Worm (Caenorhabditis elegans) whole organism, mixed stage, embryonic: ENCODE results near the gene F11C1.7.

Experiments
- bed-3 ChIP-seq: fragments of 200-800 bp; sonication (Bioruptor generic); optimal IDR thresholded peaks from 3 replicates; lab custom pipeline; 2018; ENCODE audit warnings: mild to moderate bottlenecking, missing genetic modification characterization, moderate library complexity, missing compliant biosample characterization
- blmp-1 ChIP-seq: fragments of 150-350 bp; optimal IDR thresholded peaks from 2 replicates; lab custom pipeline; 2014; ENCODE audit warnings: missing biosample characterization, missing genetic modification characterization
- ceh-39 ChIP-seq: fragments of 150-350 bp; optimal IDR thresholded peaks from 2 replicates; lab custom pipeline; 2014; ENCODE audit warnings: missing biosample characterization, missing genetic modification characterization
- ceh-43 ChIP-seq: fragments of 200-800 bp; sonication (Bioruptor generic); optimal IDR thresholded peaks from 2 replicates; lab custom pipeline; 2018; ENCODE audit warnings: mild to moderate bottlenecking, missing genetic modification characterization, moderate library complexity, missing compliant biosample characterization
- ceh-83 ChIP-seq: fragments of 200-800 bp; sonication (Bioruptor generic); optimal IDR thresholded peaks from 2 replicates; lab custom pipeline; 2018; ENCODE audit warnings: mild to moderate bottlenecking, missing genetic modification characterization, missing compliant biosample characterization
- ces-1 ChIP-seq: fragments of 150-350 bp; optimal IDR thresholded peaks from 2 replicates; lab custom pipeline; 2014; ENCODE audit warnings: missing biosample characterization, missing genetic modification reagents, missing genetic modification characterization
- cnd-1 ChIP-seq: fragments of 200-800 bp; sonication (Bioruptor generic); optimal IDR thresholded peaks from 2 replicates; lab custom pipeline; 2018; ENCODE audit warnings: mild to moderate bottlenecking, missing genetic modification characterization, missing compliant biosample characterization
- elt-1 ChIP-seq: sonication (generic microtip); optimal IDR thresholded peaks from 2 replicates; lab custom pipeline; 2017; ENCODE audit warnings: missing genetic modification characterization, mild to moderate bottlenecking, missing compliant biosample characterization, antibody characterized with exemption, moderate library complexity, borderline replicate concordance; ENCODE audit not compliant: insufficient read depth
- elt-3 ChIP-seq: fragments of 150-350 bp; optimal IDR thresholded peaks from 2 replicates; lab custom pipeline; 2014; ENCODE audit warnings: missing biosample characterization, missing genetic modification characterization
- flh-1 ChIP-seq: fragments of 200-800 bp; sonication (Bioruptor generic); optimal IDR thresholded peaks from 2 replicates; lab custom pipeline; 2018; ENCODE audit warnings: mild to moderate bottlenecking, missing genetic modification characterization, moderate library complexity, missing compliant biosample characterization
- ham-2 ChIP-seq: fragments of 200-800 bp; sonication (Bioruptor generic); optimal IDR thresholded peaks from 2 replicates; lab custom pipeline; 2018; ENCODE audit warnings: mild to moderate bottlenecking, missing genetic modification characterization, missing compliant biosample characterization
- hlh-1 ChIP-seq: fragments of 150-350 bp; optimal IDR thresholded peaks from 2 replicates; lab custom pipeline; 2014; ENCODE audit warnings: missing biosample characterization, missing genetic modification reagents, missing genetic modification characterization
- lin-32 ChIP-seq: fragments of 200-800 bp; sonication (Bioruptor generic); optimal IDR thresholded peaks from 2 replicates; lab custom pipeline; 2018; ENCODE audit warnings: mild to moderate bottlenecking, missing genetic modification characterization, missing compliant biosample characterization
- lsy-2 ChIP-seq: fragments of 150-350 bp; optimal IDR thresholded peaks from 2 replicates; lab custom pipeline; 2014; ENCODE audit warnings: missing biosample characterization, missing genetic modification characterization
- mab-5 ChIP-seq: fragments of 150-350 bp; optimal IDR thresholded peaks from 2 replicates; lab custom pipeline; 2014; ENCODE audit warnings: missing biosample characterization, missing genetic modification characterization
- mep-1 ChIP-seq: fragments of 150-350 bp; optimal IDR thresholded peaks from 2 replicates; lab custom pipeline; 2017; ENCODE audit warnings: missing biosample characterization, missing genetic modification reagents, missing genetic modification characterization, inconsistent platforms
- mls-2 ChIP-seq: sonication (generic microtip); optimal IDR thresholded peaks from 2 replicates; lab custom pipeline; 2016; ENCODE audit warnings: mild to moderate bottlenecking, missing genetic modification characterization, moderate library complexity, missing compliant biosample characterization
- nhr-2 ChIP-seq: fragments of 150-350 bp; optimal IDR thresholded peaks from 2 replicates; lab custom pipeline; 2014; ENCODE audit warnings: missing biosample characterization, missing genetic modification characterization
- nhr-237 ChIP-seq: fragments of 150-350 bp; optimal IDR thresholded peaks from 2 replicates; lab custom pipeline; 2014; ENCODE audit warnings: missing biosample characterization, missing genetic modification characterization
- nhr-28 ChIP-seq: fragments of 150-350 bp; optimal IDR thresholded peaks from 2 replicates; lab custom pipeline; 2014; ENCODE audit warnings: missing biosample characterization, missing genetic modification characterization
- pha-4 ChIP-seq: fragments of 150-350 bp; optimal IDR thresholded peaks from 2 replicates; lab custom pipeline; 2018; ENCODE audit warnings: missing biosample characterization, missing genetic modification reagents, missing genetic modification characterization
- sem-2 ChIP-seq: fragments of 200-800 bp; sonication (Bioruptor generic); optimal IDR thresholded peaks from 2 replicates; lab custom pipeline; 2018; ENCODE audit warnings: mild to moderate bottlenecking, missing genetic modification characterization, missing compliant biosample characterization
- snpc-4 ChIP-seq: fragments of 150-350 bp; optimal IDR thresholded peaks from 2 replicates; lab custom pipeline; 2014; ENCODE audit warnings: missing biosample characterization, missing genetic modification characterization
- sptf-1 ChIP-seq: sonication (generic microtip); optimal IDR thresholded peaks from 2 replicates; lab custom pipeline; 2017; ENCODE audit warnings: mild to moderate bottlenecking, missing genetic modification characterization, moderate library complexity, missing compliant biosample characterization
- tbx-8 ChIP-seq: fragments of 200-800 bp; sonication (Bioruptor generic); optimal IDR thresholded peaks from 2 replicates; lab custom pipeline; 2018; ENCODE audit warnings: mild to moderate bottlenecking, missing genetic modification characterization, moderate library complexity, missing compliant biosample characterization
- unc-39 ChIP-seq: fragments of 150-350 bp; optimal IDR thresholded peaks from 2 replicates; lab custom pipeline; 2014; ENCODE audit warnings: missing biosample characterization, missing genetic modification characterization
- unc-62 ChIP-seq: fragments of 150-350 bp; optimal IDR thresholded peaks from 2 replicates; lab custom pipeline; 2014; ENCODE audit warnings: missing biosample characterization, missing genetic modification reagents, missing genetic modification characterization
- zip-8 ChIP-seq: fragments of 150-350 bp; optimal IDR thresholded peaks from 2 replicates; lab custom pipeline; 2014; ENCODE audit warnings: missing biosample characterization, missing genetic modification characterization
- ztf-11 ChIP-seq: fragments of 150-350 bp; optimal IDR thresholded peaks from 2 replicates; lab custom pipeline; 2014; ENCODE audit warnings: missing biosample characterization, missing genetic modification characterization

F11C1.7 gene

DNA sequence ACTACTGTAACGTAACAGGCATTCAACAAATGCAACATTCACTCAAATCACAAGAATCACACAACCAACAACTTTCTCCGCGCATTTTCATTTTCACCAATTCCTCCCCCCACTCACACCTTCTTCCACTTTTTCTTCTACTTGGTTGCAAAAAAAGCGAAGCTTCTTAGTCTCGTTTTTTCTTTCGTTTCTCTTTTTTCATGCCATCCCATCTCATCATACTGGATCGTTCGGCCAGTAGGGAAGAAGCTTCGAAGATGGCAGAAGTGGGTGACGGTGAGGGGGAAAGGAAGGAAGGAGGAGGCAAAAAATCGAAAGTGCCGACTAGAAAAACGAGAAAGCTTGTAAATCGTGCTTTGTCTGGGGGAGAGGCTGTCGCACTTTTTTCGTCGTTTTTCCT is 13.9 kb downstream of the F11C1.7 start:
- TF ChIP-seq tbx-8 (no peak), sem-2 (GFP tag; lab: Kevin White, UChicago) (no peak), blmp-1 (peak; percentile 88)

DNA sequence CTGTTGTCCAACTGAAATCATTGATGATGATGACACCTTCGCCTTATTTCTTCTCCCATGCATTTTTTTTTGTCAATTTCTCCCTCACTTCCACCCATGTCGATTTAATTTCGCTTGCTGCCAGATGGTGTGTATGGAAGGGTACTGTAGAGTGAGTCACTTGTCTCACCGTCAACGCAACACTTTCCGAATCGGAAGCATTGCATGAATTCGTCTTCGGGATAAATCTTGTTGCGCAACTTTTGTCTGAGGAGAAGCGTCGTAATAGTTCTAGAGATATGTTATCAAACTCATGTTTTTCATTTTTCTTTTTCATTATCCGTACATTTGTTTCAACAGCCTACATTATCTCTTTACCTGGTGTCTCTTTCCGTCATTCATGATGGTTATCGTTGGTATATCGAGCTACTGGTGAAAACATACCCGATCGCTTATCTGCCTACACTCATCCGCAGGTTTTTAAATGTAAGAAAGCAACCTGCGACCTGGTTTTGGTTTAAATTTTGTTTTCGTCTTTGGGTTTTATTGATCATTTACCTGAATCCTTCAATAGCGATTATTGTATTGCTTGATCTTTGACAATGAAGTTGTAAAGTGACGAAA is 15.4 kb downstream of the F11C1.7 start:
- TF ChIP-seq ham-2 (peak; percentile 28), elt-1 (tag; lab: Kevin White, UChicago) (peak; percentile 91), hlh-1 (no peak), tbx-8 (no peak), nhr-237 (tag; lab: Kevin White, UChicago) (no peak), mls-2 (tag; lab: Kevin White, UChicago) (no peak), cnd-1 (no peak), zip-8 (tag; lab: Kevin White, UChicago) (peak; percentile 86), unc-62 (GFP tag; lab: Kevin White, UChicago) (no peak), ces-1 (no peak), bed-3 (GFP tag; lab: Kevin White, UChicago) (no peak), nhr-28 (tag; lab: Kevin White, UChicago) (no peak)

DNA sequence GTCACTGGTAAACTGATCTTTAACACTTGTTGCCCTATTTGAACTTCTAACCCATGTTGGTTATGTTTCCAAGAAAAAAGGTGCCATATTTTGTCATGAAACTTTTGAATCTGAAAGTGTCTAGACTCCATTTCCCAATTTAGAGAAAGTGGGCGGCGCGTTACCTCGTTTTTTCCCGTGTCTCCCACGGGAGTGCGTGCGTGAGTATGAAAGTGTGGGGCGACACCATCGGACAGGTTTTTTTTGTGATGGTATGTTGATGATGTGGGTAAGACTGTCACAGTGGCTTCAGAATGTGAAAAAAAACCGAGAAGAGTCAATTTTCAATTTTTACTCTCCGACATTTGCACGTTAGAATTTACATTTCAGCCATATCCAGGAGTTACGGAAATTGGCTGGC is 16.6 kb downstream of the F11C1.7 start:
- TF ChIP-seq mep-1 (tag; lab: Kevin White, UChicago) (no peak), pha-4 (tag; lab: Kevin White, UChicago) (no peak), unc-39 (tag; lab: Kevin White, UChicago) (no peak), nhr-237 (tag; lab: Kevin White, UChicago) (no peak), lsy-2 (tag; lab: Kevin White, UChicago) (no peak)

DNA sequence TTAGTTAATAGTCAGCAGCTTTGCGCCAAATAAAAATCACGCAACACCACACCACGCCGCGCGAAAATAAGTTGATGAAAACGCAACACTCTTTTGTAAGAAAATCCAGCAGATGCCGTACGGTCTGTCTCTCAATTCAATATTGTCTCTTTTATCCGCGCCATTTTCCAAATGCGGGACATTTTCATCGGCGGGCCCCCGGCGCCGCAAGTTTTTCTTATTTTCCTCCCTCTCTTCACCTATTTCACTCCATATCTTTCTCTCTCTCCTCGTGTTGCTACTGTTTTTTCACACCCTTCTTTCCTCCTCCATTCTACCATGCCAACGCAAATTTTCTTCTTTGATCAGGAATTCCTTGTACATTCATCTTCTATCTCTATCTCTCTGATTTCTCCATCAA is 17.2 kb downstream of the F11C1.7 start:
- TF ChIP-seq sem-2 (GFP tag; lab: Kevin White, UChicago): no peak
- TF ChIP-seq unc-39 (tag; lab: Kevin White, UChicago): no peak
- no peak for TF ChIP-seq blmp-1
- no peak for TF ChIP-seq lin-32 (GFP tag; lab: Kevin White, UChicago)
- TF ChIP-seq tbx-8: no peak
- no peak for TF ChIP-seq ceh-43 (GFP tag; lab: Kevin White, UChicago)
- TF ChIP-seq hlh-1: no peak
- TF ChIP-seq ztf-11 (tag; lab: Kevin White, UChicago): no peak
- TF ChIP-seq nhr-2 (tag; lab: Kevin White, UChicago): no peak

DNA sequence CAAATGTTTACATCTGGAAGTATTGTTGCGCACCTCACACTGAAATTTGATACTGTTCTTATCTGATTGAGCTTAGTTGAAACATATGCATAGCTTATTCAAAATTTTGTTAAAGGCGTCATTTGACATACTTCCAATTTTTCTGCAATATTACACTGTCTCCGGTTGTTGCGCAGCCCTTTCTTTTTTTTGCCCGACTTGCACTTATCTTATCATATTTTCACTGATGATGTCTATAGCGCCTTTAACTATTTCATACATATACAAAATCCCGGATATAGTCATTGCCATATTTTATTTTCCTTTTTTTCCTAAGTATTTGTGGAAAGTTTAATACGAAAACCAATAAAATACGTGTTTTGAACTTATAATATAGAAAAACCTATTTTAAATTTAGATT is 17.6 kb downstream of the F11C1.7 start:
- no peak for TF ChIP-seq ceh-83 (GFP tag; lab: Kevin White, UChicago)
- no peak for TF ChIP-seq sptf-1
- no peak for TF ChIP-seq ceh-39 (tag; lab: Kevin White, UChicago)
- no peak for TF ChIP-seq blmp-1
- no peak for TF ChIP-seq elt-3 (tag; lab: Kevin White, UChicago)
- no peak for TF ChIP-seq unc-39 (tag; lab: Kevin White, UChicago)
- no peak for TF ChIP-seq sem-2 (GFP tag; lab: Kevin White, UChicago)
- no peak for TF ChIP-seq nhr-237 (tag; lab: Kevin White, UChicago)
- no peak for TF ChIP-seq mls-2 (tag; lab: Kevin White, UChicago)
- TF ChIP-seq mab-5 (tag; lab: Kevin White, UChicago): no peak
- no peak for TF ChIP-seq flh-1

DNA sequence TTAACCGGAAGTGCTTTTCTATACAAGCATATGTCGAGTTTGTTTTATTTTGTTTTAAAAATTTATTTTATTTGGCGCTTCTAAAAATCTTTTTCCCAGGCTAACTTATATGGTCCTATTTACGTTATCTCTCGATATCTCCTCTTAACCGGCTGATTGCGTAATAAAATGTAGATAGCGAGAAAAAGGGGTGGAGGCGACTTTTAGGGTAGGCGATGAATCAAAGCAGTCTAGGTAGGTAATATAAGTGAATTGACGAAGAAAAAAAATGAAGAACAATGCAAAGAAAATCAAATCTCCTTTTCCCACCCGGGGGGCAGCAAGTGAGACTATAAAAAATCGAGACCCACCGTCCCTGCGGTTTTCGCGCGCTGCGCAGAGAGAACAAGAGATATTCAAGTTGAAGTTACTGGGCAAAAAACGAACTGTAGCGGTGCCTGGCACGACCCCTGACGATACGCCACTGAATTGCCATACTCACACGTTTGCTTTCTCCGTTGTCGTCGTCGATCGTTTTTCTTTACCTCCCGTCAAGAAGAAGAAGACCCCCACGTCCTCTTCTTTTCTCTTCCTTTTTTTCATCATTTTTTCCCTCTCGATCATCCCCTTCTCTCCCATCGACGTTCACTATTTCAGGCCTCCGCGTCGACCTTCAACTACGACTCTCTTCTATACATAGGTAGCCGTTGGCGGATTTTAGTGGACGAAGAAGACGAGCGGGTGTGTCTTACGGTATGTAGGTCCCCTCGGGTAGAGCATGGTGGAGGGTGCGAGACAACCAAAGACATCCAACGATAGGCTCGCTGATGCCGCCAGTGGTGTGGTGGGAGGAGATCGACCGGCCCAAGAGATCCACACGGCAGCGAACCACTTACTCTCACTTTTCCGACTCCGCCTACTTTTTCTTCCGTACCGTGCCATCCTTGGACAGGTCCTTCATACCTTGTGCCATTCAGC is 19.0 kb downstream of the F11C1.7 start, which contains the start of gene nhr-25:
nhr-25 (plus strand) TSS at position 637 of the 957 bp plus-strand sequence.
- TF ChIP-seq nhr-237 (tag; lab: Kevin White, UChicago): no peak
- TF ChIP-seq zip-8 (tag; lab: Kevin White, UChicago): peak; percentile 52
- no peak for TF ChIP-seq snpc-4
- peak; percentile 34 for TF ChIP-seq elt-1 (tag; lab: Kevin White, UChicago)
- peak; percentile 62 for TF ChIP-seq lsy-2 (tag; lab: Kevin White, UChicago)
